Fruit fly (Drosophila melanogaster) ovary, adult (tissue): ENCODE measurements around the gene lilli.

Source experiments
- CG17801 ChIP-seq: fragments of 200-800 bp; optimal IDR thresholded peaks from 2 replicates; lab custom pipeline; 2019; ENCODE audit warnings: missing biosample characterization, mild to moderate bottlenecking, missing genetic modification characterization, moderate library complexity; ENCODE audit not compliant: partially characterized antibody

The lilli gene

dm6 chr2L:2885503-2886225, at the start of gene lilli, which contains the start of gene NTPase:
Gene lilli (plus strand): TSS chr2L:2885929.
Gene NTPase (minus strand): TSS chr2L:2885850.
- peak; percentile 46 for TF ChIP-seq CG17801 (GFP tag; lab: Kevin White, UChicago)

dm6 chr2L:2837742-2838461, 47.8 kb upstream of the lilli start, which contains the start of the genes CG3119 and Cpr23B:
Gene CG3119 (minus strand): TSS chr2L:2837833.
Gene Cpr23B (plus strand): TSS chr2L:2838411.
- TF ChIP-seq CG17801 (GFP tag; lab: Kevin White, UChicago), result no peak

dm6 chr2L:2839850-2840249, 45.9 kb upstream of the lilli start, which contains the start of gene CG2975:
Gene CG2975 (plus strand): TSS chr2L:2840124.
- no peak for TF ChIP-seq CG17801 (GFP tag; lab: Kevin White, UChicago)

- no peak for TF ChIP-seq CG17801 (GFP tag; lab: Kevin White, UChicago)
These were observed 45.4 kb upstream of the lilli start for dm6 chr2L:2840311-2840710.

dm6 chr2L:2844413-2844812, 41.3 kb upstream of the lilli start, which contains the start of gene CG18558:
Gene CG18558 (minus strand): TSS chr2L:2844513.
- TF ChIP-seq CG17801 (GFP tag; lab: Kevin White, UChicago), result no peak

- no peak for TF ChIP-seq CG17801 (GFP tag; lab: Kevin White, UChicago)
These were observed 40.1 kb upstream of the lilli start, which contains the start of gene CG18557 for dm6 chr2L:2845634-2846033. Gene CG18557 (minus strand): TSS chr2L:2845734.

- no peak for TF ChIP-seq CG17801 (GFP tag; lab: Kevin White, UChicago)
These were observed 38.5 kb upstream of the lilli start, which contains the start of the genes CG3117 and CG2983 for dm6 chr2L:2847112-2847682. Gene CG3117 (minus strand): TSS chr2L:2847212. Gene CG2983 (plus strand): TSS chr2L:2847632.

dm6 chr2L:2851589-2851988, 34.1 kb upstream of the lilli start:
- no peak for TF ChIP-seq CG17801 (GFP tag; lab: Kevin White, UChicago)

dm6 chr2L:2855204-2855768, 30.4 kb upstream of the lilli start:
- TF ChIP-seq CG17801 (GFP tag; lab: Kevin White, UChicago), result no peak

dm6 chr2L:2855773-2856615, 29.7 kb upstream of the lilli start, which contains the start of the genes CG3104 and RpS21:
Gene CG3104 (minus strand): TSS chr2L:2855778.
Gene RpS21 (plus strand): TSS chr2L:2856070.
- TF ChIP-seq CG17801 (GFP tag; lab: Kevin White, UChicago), result peak; percentile 74

- peak; percentile 56 for TF ChIP-seq CG17801 (GFP tag; lab: Kevin White, UChicago)
These were observed 28.7 kb upstream of the lilli start, which contains the start of gene CG2991 for dm6 chr2L:2856960-2857584. Gene CG2991 (plus strand): TSS chr2L:2857164.

dm6 chr2L:2857862-2858734, 27.6 kb upstream of the lilli start:
- TF ChIP-seq CG17801 (GFP tag; lab: Kevin White, UChicago), result peak; percentile 67
